Fruit fly (Drosophila melanogaster) whole organism, embryonic: Measurements from ENCODE around the gene ssp3.
A peak's percentile ranks its signal among the peaks of the same experiment; 100 is the strongest.

ENCODE experiments used
- Ada2b ChIP-seq: fragments of 200-800 bp; sonication (Bioruptor generic); IDR thresholded peaks from 2 replicates; pipeline ENCODE4 v1.3.6; 2022; ENCODE audit warnings: missing biosample characterization, missing genetic modification characterization
- B-H1 ChIP-seq: fragments of 200-800 bp; sonication (Bioruptor generic); IDR thresholded peaks from 3 replicates; pipeline ENCODE4 v1.3.6; 2022; ENCODE audit warnings: missing biosample characterization, missing genetic modification characterization
- CG11696 ChIP-seq: fragments of 200-800 bp; sonication (Bioruptor generic); IDR thresholded peaks from 2 replicates; pipeline ENCODE4 v1.3.6; 2022; ENCODE audit warnings: missing biosample characterization, missing genetic modification characterization
- CG13296 ChIP-seq: fragments of 200-800 bp; sonication (Bioruptor generic); optimal IDR thresholded peaks from 3 replicates; lab custom pipeline; 2018; ENCODE audit warnings: missing biosample characterization, mild to moderate bottlenecking, missing genetic modification characterization
- CG7928 ChIP-seq: fragments of 200-800 bp; sonication (Bioruptor generic); optimal IDR thresholded peaks from 2 replicates; lab custom pipeline; 2017; ENCODE audit warnings: missing biosample characterization, mild to moderate bottlenecking, missing genetic modification characterization
- Hr78 ChIP-seq, 2 experiments: fragments of 200-800 bp in 1 of 2; fragments of >200 bp in 1 of 2; sonication (Bioruptor generic) in 1 of 2; optimal IDR thresholded peaks; 2 replicates each; lab custom pipeline; 2017 to 2019; ENCODE audit warnings: missing biosample characterization in 2 of 2, missing genetic modification characterization in 2 of 2, mild to moderate bottlenecking in 1 of 2, moderate library complexity in 1 of 2
- Lpt ChIP-seq: fragments of >200 bp; optimal IDR thresholded peaks from 2 replicates; lab custom pipeline; 2018; ENCODE audit warnings: missing biosample characterization, missing genetic modification characterization
- Neu2 ChIP-seq: fragments of 200-800 bp; sonication (Bioruptor generic); optimal IDR thresholded peaks from 3 replicates; lab custom pipeline; 2016; ENCODE audit warnings: missing biosample characterization, missing genetic modification characterization, borderline replicate concordance
- Sox100B ChIP-seq: fragments of 200-800 bp; sonication (Bioruptor generic); optimal IDR thresholded peaks from 3 replicates; lab custom pipeline; 2018; ENCODE audit warnings: missing biosample characterization, mild to moderate bottlenecking, missing genetic modification characterization
- Tbp ChIP-seq: fragments of >200 bp; optimal IDR thresholded peaks from 2 replicates; lab custom pipeline; 2018; ENCODE audit warnings: missing biosample characterization, missing genetic modification characterization
- insv ChIP-seq, 2 experiments: fragments of 200-800 bp; sonication (Bioruptor generic); optimal IDR thresholded peaks; 3 replicates each; lab custom pipeline; 2016 to 2018; ENCODE audit warnings: missing biosample characterization in 2 of 2, missing genetic modification characterization in 2 of 2
- mirr ChIP-seq: fragments of 200-800 bp; sonication (Bioruptor generic); optimal IDR thresholded peaks from 3 replicates; lab custom pipeline; 2018; ENCODE audit warnings: missing biosample characterization, mild to moderate bottlenecking, missing genetic modification characterization
- pan ChIP-seq, 4 experiments: fragments of >200 bp in 3 of 4; fragments of 200-800 bp in 1 of 4; sonication (Bioruptor generic) in 1 of 4; optimal IDR thresholded peaks in 3 of 4; IDR thresholded peaks in 1 of 4; 2 replicates each; pipeline versions ENCODE4 v1.3.6 to Lab custom; 2017 to 2022; ENCODE audit warnings: missing biosample characterization in 2 of 4, missing genetic modification characterization in 2 of 4, mixed read lengths in 1 of 4
- phol ChIP-seq: fragments of 200-800 bp; sonication (Bioruptor generic); optimal IDR thresholded peaks from 3 replicates; lab custom pipeline; 2018; ENCODE audit warnings: missing biosample characterization, mild to moderate bottlenecking, missing genetic modification characterization, moderate library complexity

- TF ChIP-seq CG11696 (no peak), CG13296 (GFP tag; lab: Kevin White, UChicago) (no peak), mirr (GFP tag; lab: Kevin White, UChicago) (no peak), Hr78 (GFP tag; optimal IDR thresholded peaks at IDR 0.05; lab: Kevin White, UChicago) (peak in 1 of 2 experiments; percentile 24), phol (tag; lab: Kevin White, UChicago) (peak; percentile 85), pan (optimal IDR thresholded peaks at IDR 0.05; lab: Kevin White, UChicago) (no peak), pan (GFP tag; optimal IDR thresholded peaks at IDR 0.05 in 1 of 2, IDR thresholded peaks at IDR 0.05 in 1 of 2) (peak in 1 of 2 experiments; percentile 70), insv (GFP tag; optimal IDR thresholded peaks at IDR 0.05; lab: Kevin White, UChicago) (peak in 1 of 2 experiments; percentile 0), B-H1 (peak; percentile 38; the same call in 2 of the 3 replicates), Ada2b (GFP tag; lab: Robert Waterston, UW) (peak; percentile 45; the same call in 1 of the 2 replicates), Tbp (no peak), Sox100B (GFP tag; lab: Kevin White, UChicago) (peak; percentile 51), Lpt (GFP tag; lab: Kevin White, UChicago) (no peak), Neu2 (peak; percentile 57), CG7928 (GFP tag; lab: Kevin White, UChicago) (no peak)
Measured at dm6 chr2L:18890087-18890486, 53.7 kb downstream of the ssp3 start.
